Worm (Caenorhabditis elegans) whole organism, late embryonic: ENCODE measurements around the gene F08B4.8.

ENCODE experiments used
- T23F11.4 ChIP-seq: fragments of 200-800 bp; sonication (Bioruptor generic); optimal IDR thresholded peaks from 2 replicates; lab custom pipeline; 2018; ENCODE audit warnings: mild to moderate bottlenecking, missing genetic modification characterization, missing compliant biosample characterization
- ceh-30 ChIP-seq: fragments of 150-350 bp; optimal IDR thresholded peaks from 2 replicates; lab custom pipeline; 2014; ENCODE audit warnings: missing biosample characterization, missing genetic modification characterization
- ceh-34 ChIP-seq: sonication (generic microtip); optimal IDR thresholded peaks from 2 replicates; lab custom pipeline; 2016; ENCODE audit warnings: mild to moderate bottlenecking, missing genetic modification characterization, missing compliant biosample characterization
- elt-2 ChIP-seq: sonication (generic microtip); optimal IDR thresholded peaks from 2 replicates; lab custom pipeline; 2016; ENCODE audit warnings: missing genetic modification reagents, missing genetic modification characterization, missing compliant biosample characterization
- fkh-10 ChIP-seq: fragments of 150-350 bp; optimal IDR thresholded peaks from 2 replicates; lab custom pipeline; 2014; ENCODE audit warnings: missing biosample characterization, missing genetic modification reagents, missing genetic modification characterization
- hlh-30 ChIP-seq: sonication (generic microtip); optimal IDR thresholded peaks from 2 replicates; lab custom pipeline; 2017; ENCODE audit warnings: antibody characterized with exemption, missing genetic modification characterization, missing compliant biosample characterization; ENCODE audit not compliant: insufficient read depth
- madf-2 ChIP-seq: sonication (generic microtip); optimal IDR thresholded peaks from 2 replicates; lab custom pipeline; 2017; ENCODE audit warnings: missing genetic modification characterization, missing compliant biosample characterization
- nhr-11 ChIP-seq: fragments of 150-350 bp; optimal IDR thresholded peaks from 2 replicates; lab custom pipeline; 2014; ENCODE audit warnings: missing biosample characterization, missing genetic modification characterization
- pha-4 ChIP-seq: fragments of 150-350 bp; optimal IDR thresholded peaks from 2 replicates; lab custom pipeline; 2018; ENCODE audit warnings: missing biosample characterization, missing genetic modification reagents, missing genetic modification characterization
- pros-1 ChIP-seq: fragments of 150-350 bp; optimal IDR thresholded peaks from 2 replicates; lab custom pipeline; 2014; ENCODE audit warnings: missing biosample characterization, missing genetic modification reagents, missing genetic modification characterization
- sox-2 ChIP-seq: fragments of 200-800 bp; sonication (Bioruptor generic); IDR thresholded peaks from 2 replicates; pipeline ENCODE4 v1.3.6; 2022; ENCODE audit warnings: missing genetic modification reagents, missing genetic modification characterization, missing compliant biosample characterization
- sox-4 ChIP-seq: sonication (generic microtip); optimal IDR thresholded peaks from 2 replicates; lab custom pipeline; 2017; ENCODE audit warnings: mild to moderate bottlenecking, missing genetic modification characterization, inconsistent platforms, missing compliant biosample characterization
- ttx-3 ChIP-seq: sonication (generic microtip); optimal IDR thresholded peaks from 2 replicates; lab custom pipeline; 2016; ENCODE audit warnings: missing genetic modification reagents, missing genetic modification characterization, missing compliant biosample characterization

DNA sequence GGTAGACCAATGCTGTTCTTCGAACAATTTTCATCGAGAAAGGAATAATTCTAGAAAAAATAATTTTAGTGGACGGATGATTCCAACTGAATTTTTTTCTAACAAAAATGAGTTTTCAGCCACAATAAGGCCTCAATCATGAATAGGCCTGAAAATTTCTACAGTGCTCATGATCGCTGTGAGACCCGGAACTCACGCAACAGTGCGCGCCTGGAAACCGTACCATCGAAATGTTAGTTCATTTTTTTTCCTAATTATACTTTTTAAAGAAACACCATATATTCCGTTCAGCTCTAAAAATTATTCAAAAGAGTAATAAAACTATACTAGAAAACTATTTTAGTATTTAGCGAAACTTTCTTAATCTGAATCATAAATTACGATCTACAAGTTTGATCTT lies 47.5 kb downstream of the F08B4.8 start:
- TF ChIP-seq ceh-34 (tag; lab: Kevin White, UChicago) (no peak), elt-2 (tag; lab: Kevin White, UChicago) (no peak), hlh-30 (no peak), sox-4 (tag; lab: Kevin White, UChicago) (no peak), pha-4 (no peak), pros-1 (tag; lab: Kevin White, UChicago) (no peak), T23F11.4 (GFP tag; lab: Kevin White, UChicago) (no peak), sox-2 (GFP tag; lab: Robert Waterston, UW) (no peak), fkh-10 (no peak), ceh-30 (tag; lab: Kevin White, UChicago) (no peak), ttx-3 (tag; lab: Kevin White, UChicago) (no peak), nhr-11 (tag; lab: Kevin White, UChicago) (no peak), madf-2 (tag; lab: Kevin White, UChicago) (no peak)
